Fruit fly (Drosophila melanogaster): ENCODE data around the gene Cpr62Bb.

Gene Cpr62Bb

DNA sequence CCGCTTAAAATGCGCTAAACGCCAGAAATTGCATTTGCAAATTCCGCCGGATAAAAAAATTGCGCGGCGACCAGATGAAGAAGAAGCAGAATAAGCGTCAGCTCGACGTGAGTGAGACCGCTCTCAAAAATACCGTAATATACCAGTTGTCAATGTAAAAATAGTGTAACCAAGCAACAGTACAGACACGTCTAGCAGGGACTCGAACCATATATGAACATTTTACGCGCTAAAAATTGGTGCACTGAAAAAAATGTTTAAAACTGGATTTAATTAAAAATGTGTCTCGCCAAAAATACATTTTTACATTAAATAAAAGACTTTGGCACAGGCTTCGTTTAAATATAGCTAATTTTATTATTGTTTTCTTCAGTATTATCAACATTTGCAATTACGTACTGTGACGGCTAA is 41.3 kb upstream of the Cpr62Bb start, which contains the start of gene dre4 (continued):
- TF ChIP-seq pho (GFP tag; optimal IDR thresholded peaks at IDR 0.05) (peak; percentile 84), CG4282 (GFP tag; optimal IDR thresholded peaks at IDR 0.05) (peak; percentile 8), ci (GFP tag; IDR thresholded peaks at IDR 0.05) (peak; percentile 88), jing (GFP tag; optimal IDR thresholded peaks at IDR 0.05) (peak; percentile 23), rib (GFP tag; IDR thresholded peaks at IDR 0.05) (peak; percentile 76; the same call in 1 of the 2 replicates), CG8944 (GFP tag; optimal IDR thresholded peaks at IDR 0.05) (peak; percentile 67), CG10543 (GFP tag; optimal IDR thresholded peaks at IDR 0.05) (no peak), kni (GFP tag; optimal IDR thresholded peaks at IDR 0.05) (no peak), CG18619 (GFP tag; optimal IDR thresholded peaks at IDR 0.05) (peak; percentile 35), Lpt (GFP tag; optimal IDR thresholded peaks at IDR 0.05) (no peak), CG1602 (GFP tag; optimal IDR thresholded peaks at IDR 0.05) (peak; percentile 62), Bgb (GFP tag; IDR thresholded peaks at IDR 0.05; ENCODE audit: partially characterized antibody) (peak; percentile 70), CG17385 (GFP tag; optimal IDR thresholded peaks at IDR 0.05) (peak; percentile 98), tup (GFP tag; optimal IDR thresholded peaks at IDR 0.05) (no peak), CG5180 (GFP tag; optimal IDR thresholded peaks at IDR 0.05) (no peak), ranshi (GFP tag; IDR thresholded peaks at IDR 0.05) (peak; percentile 79), Chrac-16 (GFP tag; optimal IDR thresholded peaks at IDR 0.05) (peak; percentile 70), bigmax (GFP tag; optimal IDR thresholded peaks at IDR 0.05) (no peak), Sin3A (optimal IDR thresholded peaks at IDR 0.05) (peak; percentile 60), slp2 (GFP tag; optimal IDR thresholded peaks at IDR 0.05) (peak; percentile 63), klu (GFP tag; IDR thresholded peaks at IDR 0.05) (peak; percentile 58; the same call in 1 of the 2 replicates), D19A (tag; optimal IDR thresholded peaks at IDR 0.05) (no peak), CG1024 (GFP tag; IDR thresholded peaks at IDR 0.05) (peak; percentile 49; the same call in 1 of the 2 replicates), Ada2b (GFP tag; IDR thresholded peaks at IDR 0.05) (peak; percentile 40; the same call in 1 of the 2 replicates), CG1529 (GFP tag; optimal IDR thresholded peaks at IDR 0.05) (peak; percentile 37), CG15514 (GFP tag; optimal IDR thresholded peaks at IDR 0.05) (peak; percentile 90), phol (tag; optimal IDR thresholded peaks at IDR 0.05) (peak; percentile 77), CTCF (GFP tag; optimal IDR thresholded peaks at IDR 0.05) (peak; percentile 66), Mad (GFP tag; optimal IDR thresholded peaks at IDR 0.05) (peak; percentile 71), Camta (GFP tag; optimal IDR thresholded peaks at IDR 0.05) (peak; percentile 65), stc (GFP tag; IDR thresholded peaks at IDR 0.05) (peak; percentile 45; the same call in 1 of the 2 replicates), CG2889 (GFP tag; IDR thresholded peaks at IDR 0.05) (peak; percentile 59; the same call in 1 of the 3 replicates), CG11247 (GFP tag; IDR thresholded peaks at IDR 0.05) (peak; percentile 55)

DNA sequence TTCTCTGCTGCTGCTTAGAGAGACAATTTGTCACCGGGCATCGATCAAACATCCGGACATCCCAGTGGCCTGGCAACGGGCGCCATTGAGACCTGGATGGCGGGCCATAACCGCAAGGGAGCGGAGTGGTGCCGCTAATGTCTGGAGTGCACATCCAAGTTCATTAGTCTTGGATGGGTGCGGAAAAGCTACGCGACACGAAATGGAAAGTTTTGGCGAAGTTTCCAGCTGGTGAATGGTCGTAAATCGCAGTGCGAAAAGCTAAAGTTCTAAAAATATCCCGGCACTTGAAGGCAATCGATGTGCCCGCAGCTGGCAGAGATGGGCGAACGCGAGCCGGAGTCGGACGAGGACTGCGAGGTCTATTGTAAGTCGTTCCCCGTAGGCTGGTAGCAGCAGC is 34.8 kb upstream of the Cpr62Bb start, which contains the start of gene CG13924:
Gene CG13924, plus strand, starts transcription at position 301 of the 400 bp plus-strand sequence.
- TF ChIP-seq chn (GFP tag; optimal IDR thresholded peaks at IDR 0.05) (no peak), exex (tag; optimal IDR thresholded peaks at IDR 0.05) (no peak), tx (GFP tag; optimal IDR thresholded peaks at IDR 0.05) (no peak), vnd (GFP tag; IDR thresholded peaks at IDR 0.05; ENCODE audit: partially characterized antibody) (no peak), CG6683 (GFP tag; optimal IDR thresholded peaks at IDR 0.05) (no peak), Mes4 (GFP tag; optimal IDR thresholded peaks at IDR 0.05) (no peak), schlank (tag; optimal IDR thresholded peaks at IDR 0.05) (no peak), lmd (GFP tag; IDR thresholded peaks at IDR 0.05) (no peak), Abd-B (GFP tag; optimal IDR thresholded peaks at IDR 0.05) (no peak), bab2 (GFP tag; optimal IDR thresholded peaks at IDR 0.05) (no peak), CG7928 (GFP tag; optimal IDR thresholded peaks at IDR 0.05) (no peak), Dll (GFP tag; IDR thresholded peaks at IDR 0.05; ENCODE audit: partially characterized antibody) (no peak), CrebB (tag; optimal IDR thresholded peaks at IDR 0.05) (no peak), CG1529 (GFP tag; optimal IDR thresholded peaks at IDR 0.05) (no peak), lov (optimal IDR thresholded peaks at IDR 0.05) (no peak), lov (GFP tag; IDR thresholded peaks at IDR 0.05) (no peak), bigmax (GFP tag; optimal IDR thresholded peaks at IDR 0.05) (no peak)
